Fruit fly (Drosophila melanogaster) whole organism: ENCODE measurements around the gene mub.

Source experiments
- CG8478 ChIP-seq: fragments of >200 bp; optimal IDR thresholded peaks from 2 replicates; lab custom pipeline; 2018; ENCODE audit warnings: inconsistent platforms
- Dll ChIP-seq: fragments of >200 bp; optimal IDR thresholded peaks from 2 replicates; lab custom pipeline; 2017
- EcR ChIP-seq, 2 experiments: fragments of >200 bp; optimal IDR thresholded peaks; 2 replicates each; lab custom pipeline; 2017; ENCODE audit warnings: missing biosample characterization in 2 of 2, missing genetic modification characterization in 2 of 2, missing genetic modification reagents in 2 of 2
- pan ChIP-seq: fragments of >200 bp; optimal IDR thresholded peaks from 2 replicates; lab custom pipeline; 2017
- usp ChIP-seq: fragments of >200 bp; optimal IDR thresholded peaks from 2 replicates; lab custom pipeline; 2017; ENCODE audit warnings: missing biosample characterization, missing genetic modification characterization, mixed read lengths

DNA sequence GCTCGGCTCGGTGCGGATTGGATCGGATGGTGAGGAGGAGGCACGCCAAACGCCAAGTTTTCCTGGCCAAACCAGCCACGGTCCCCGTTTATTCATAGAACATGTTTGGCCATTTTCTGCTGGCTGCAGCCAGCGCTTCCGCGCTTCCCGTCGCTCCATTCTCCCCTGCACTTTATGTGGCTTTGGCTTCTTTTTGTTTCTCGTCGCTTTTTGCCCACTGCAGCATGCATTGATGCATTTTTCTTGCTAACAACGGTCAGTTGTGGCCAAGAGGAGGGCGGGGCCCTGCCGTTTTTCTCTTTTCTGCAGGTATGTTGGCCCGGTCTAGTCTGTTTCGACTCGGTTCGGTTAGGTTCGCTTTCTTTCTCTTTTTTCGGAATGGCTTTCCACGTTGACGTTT, 51.6 kb downstream of the mub start:
- TF ChIP-seq CG8478 (lab: Kevin White, UChicago) (no peak), Dll (lab: Kevin White, UChicago) (no peak), usp (no peak), EcR (GFP tag; optimal IDR thresholded peaks at IDR 0.05; lab: Kevin White, UChicago) (peak in 1 of 2 experiments; percentile 40), pan (lab: Kevin White, UChicago) (no peak)
